Fruit fly (Drosophila melanogaster) ovary, adult (tissue): Measurements from ENCODE around the gene CG34056.
A peak's percentile ranks its signal among the peaks of the same experiment; 100 is the strongest.
"Not testable (repeated sequence)": the region's sequence is repeated elsewhere in the genome, so short reads cannot be mapped to it uniquely, and the experiment has no call there.

Source experiments
- CG17801 ChIP-seq: fragments of 200-800 bp; optimal IDR thresholded peaks from 2 replicates; lab custom pipeline; 2019; ENCODE audit warnings: missing biosample characterization, mild to moderate bottlenecking, missing genetic modification characterization, moderate library complexity; ENCODE audit not compliant: partially characterized antibody

The CG34056 gene

DNA sequence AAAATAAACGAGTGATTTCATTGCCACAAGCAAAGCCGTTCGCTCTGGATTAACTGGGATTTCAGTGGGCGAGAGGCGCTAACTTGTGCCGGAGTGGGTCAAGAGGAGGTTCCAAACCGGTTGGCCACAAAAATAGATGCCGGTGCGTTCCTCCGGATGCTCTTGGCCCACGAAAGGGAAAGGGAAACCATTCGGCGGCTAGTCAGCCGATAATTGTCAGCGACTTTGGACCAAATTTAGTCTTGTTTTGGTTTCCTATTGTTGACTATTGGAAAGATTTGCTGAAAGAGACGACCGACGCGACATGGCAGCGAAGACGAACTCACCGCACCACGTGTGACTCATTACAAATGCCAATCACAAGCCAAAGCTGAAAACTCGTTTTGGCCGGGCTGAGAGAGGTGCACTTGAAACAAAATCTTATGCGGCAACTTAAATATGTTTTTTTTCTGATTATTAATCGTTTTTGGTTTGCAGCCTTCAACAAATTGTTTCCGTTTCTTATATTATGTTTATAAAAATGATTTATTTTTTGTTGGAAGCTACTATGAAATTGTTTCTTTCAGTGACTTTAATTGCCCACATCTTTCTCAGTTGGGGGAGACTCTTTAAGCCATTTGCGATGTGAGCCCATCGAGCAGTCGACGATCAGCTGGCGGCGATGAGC lies at the start of gene CG34056:
TSS of gene CG34056 (plus strand) at position 638 of the 667 bp plus-strand sequence.
- TF ChIP-seq CG17801, result peak; percentile 65

DNA sequence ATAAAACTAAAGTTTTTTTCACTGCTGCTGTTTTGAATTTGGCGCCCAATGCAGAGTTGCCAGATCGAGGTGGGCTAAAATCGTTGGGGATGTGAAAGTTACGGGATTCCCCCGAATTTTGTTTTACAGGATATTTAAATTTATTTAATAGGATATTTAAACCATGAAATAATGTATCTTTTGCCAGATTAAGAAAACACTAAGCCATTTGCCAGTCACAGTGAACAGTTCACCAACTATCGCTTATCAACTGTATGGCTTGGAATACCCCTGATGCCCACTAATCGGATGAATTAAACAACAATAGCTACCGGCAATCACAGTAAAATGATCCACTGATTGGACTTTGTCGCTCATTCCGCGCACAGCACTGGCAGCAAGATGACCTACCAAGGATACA lies 44.7 kb upstream of the CG34056 start, which contains the start of gene Dci:
TSS of gene Dci (plus strand) at position 286 of the 400 bp plus-strand sequence.
- TF ChIP-seq CG17801, result peak; percentile 33

DNA sequence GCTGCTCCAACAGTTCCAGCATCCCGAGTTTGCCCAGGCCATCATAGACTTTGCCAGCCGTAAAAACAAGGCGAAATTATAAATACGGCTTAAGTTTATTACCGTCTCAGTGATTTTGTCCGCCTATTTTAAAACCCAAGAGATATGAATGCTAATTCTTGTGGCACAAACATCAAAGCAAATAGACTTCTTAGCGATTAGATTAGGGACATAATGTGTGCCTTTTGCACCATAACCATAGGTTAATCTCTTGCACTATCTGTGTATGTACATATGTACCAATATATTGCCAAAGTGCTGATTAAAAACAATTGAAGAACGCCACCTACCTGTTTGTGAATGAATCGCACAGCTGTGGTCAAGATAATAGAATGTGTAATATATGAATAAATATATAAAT lies 43.5 kb upstream of the CG34056 start:
- TF ChIP-seq CG17801, result no peak

DNA sequence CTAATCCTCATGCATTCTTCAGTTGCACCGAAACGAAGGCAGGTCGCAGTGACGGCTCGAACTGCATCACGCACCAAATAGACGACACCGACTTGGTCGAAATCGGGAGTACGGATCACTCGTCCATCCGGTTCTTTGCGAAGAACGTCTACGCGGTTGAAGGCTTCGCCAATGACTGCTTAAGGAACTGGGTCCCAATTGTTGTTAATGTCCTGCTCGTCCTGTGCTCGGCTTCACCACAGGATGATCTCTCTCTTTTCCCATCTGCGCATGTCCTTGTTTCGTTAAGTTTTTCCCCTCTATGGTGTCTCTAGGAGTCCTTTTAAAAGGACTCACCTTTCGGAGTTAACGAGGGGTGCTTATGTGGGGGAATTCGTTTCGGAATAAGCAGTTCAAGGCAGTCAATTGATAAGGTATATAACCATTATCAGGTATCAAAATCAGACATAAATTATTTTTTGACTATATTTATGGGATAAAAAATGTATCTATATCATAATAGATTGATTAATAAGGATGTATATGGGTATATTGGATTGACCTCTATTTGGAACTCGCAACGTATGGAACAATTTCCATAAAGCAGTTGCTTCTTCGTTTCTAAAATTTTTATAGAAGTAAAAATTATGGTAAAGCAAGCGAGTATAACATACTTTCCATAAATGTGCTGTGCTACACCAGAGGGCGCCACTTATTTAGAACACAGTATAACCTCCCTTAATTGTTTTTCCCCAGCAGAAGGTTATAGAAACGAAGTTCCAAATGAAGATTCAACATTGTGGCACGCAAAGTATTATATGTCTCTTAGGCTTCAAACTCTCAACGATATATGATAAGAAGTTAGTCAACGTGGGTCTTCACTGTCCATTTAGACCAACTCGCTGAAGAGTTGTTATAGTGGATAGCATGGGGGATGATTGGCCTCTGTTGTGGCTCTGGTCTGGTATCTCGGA lies 38.4 kb upstream of the CG34056 start, which contains the start of gene dpr20:
TSS of gene dpr20 (minus strand) at position 186 of the 953 bp plus-strand sequence.
- TF ChIP-seq CG17801, result no peak

DNA sequence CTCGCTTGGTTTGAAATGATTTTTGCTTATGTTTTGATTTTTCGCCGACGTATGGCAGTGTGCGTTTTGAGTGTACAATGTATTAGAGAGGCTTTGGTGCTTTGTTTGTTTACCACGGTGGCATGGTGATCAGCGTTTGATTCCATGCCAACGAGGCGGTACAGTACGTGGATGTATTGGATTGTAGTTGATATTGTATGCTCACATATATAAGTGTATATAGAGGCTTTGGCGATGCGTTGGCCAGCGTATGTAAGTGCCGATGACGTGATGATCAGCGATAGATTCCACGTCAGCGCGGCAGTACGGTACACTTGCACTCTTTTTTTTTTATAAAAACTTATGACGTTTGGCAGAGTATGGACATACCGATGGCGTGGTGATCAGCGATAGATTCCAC lies 30.7 kb upstream of the CG34056 start, which contains the start of gene CG12502:
TSS of gene CG12502 (plus strand) at position 301 of the 400 bp plus-strand sequence.
- TF ChIP-seq CG17801, result not testable (repeated sequence)

DNA sequence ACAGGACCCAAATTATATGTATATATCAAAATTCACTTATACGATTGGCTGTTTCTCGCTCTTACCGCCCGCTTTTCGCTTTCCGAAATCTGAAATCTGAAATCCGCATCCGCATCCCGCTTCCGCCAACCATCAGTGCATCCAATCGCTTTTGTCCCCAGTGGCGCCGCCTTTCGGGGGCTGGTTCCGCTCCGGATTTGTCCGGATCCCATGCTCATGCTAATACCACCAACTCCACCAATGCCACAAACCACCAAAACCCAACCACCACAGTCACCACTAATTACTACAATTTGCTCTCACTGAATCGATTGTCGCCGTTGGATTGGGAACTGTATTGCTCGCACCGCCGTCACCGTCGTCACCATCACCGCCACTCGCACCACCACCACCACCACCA lies 27.0 kb upstream of the CG34056 start:
- no peak for TF ChIP-seq CG17801

DNA sequence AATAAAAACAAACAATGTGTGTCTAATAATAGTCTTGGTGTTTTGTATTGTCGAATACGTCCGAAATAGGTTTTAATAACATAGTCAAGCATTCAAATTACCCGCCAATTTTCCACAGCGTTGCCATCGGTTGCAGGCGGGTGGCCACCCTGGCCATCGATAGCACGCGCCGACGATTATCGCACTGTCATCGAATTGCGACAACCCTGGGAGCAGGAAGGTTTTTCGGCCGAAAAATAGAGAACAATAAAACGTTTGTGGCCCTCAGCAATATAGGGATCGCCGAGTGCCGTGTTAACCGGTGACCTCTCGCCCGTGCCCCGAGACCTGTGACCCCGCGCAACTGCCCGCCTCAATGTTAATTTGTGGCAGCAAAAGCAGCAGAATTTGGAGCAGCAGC lies 24.0 kb upstream of the CG34056 start, which contains the start of gene Usp10:
TSS of gene Usp10 (plus strand) at position 187 of the 400 bp plus-strand sequence.
- TF ChIP-seq CG17801, result no peak

DNA sequence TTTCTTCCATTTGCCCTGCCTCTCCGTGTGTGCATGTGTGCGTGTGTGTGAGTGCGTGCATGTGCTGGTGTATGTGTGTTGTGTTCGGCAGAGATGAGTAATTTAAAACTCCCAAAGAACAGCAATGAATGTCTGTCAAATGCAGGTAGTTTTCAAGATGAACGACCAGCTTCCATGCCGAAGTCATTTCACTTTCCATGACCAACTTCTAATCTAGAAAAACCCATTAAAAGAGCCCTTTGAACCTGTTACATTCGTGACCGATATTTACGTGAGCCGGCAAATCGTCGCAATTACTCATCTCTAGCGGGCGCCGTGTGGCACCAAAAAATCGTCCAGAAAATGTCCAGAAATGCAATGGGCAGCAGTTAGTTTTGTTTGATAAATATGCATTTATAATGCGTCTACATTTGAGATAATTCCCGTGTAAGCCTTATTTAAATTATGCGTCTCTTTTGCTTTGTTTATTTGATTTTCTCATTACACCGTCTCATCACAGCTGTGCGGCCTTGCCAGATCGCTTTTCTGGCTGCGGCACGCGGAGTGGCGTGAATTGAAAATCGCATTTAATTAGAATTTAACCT lies 23.3 kb upstream of the CG34056 start:
- TF ChIP-seq CG17801, result no peak

DNA sequence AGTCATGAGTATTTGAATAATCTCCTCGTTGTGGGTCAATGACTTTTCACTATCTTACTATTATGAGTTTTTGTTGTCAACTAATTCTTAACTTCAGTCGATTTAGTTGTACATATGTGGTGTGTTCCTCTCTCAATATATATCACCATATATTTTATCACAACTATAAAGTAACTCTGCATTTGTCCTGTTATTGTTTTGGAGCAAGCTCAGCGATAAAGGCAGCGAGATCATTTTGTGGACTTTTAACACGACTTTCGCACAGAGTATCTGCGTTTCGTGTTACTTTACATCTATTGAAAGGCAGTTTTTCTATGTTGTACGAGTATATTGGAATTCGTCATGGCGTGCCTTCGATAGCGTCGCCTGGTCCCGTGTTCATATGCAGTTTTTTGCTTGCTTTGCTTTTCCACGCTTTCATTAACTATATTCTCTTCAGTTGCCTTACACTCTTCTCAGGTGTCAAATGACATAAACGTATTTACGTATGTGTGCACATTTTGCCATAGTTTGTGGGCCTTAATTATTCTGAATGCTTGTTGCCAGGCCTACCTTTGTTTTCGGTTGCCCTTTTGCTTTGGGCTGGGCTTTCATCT lies 20.2 kb upstream of the CG34056 start:
- TF ChIP-seq CG17801, result no peak

DNA sequence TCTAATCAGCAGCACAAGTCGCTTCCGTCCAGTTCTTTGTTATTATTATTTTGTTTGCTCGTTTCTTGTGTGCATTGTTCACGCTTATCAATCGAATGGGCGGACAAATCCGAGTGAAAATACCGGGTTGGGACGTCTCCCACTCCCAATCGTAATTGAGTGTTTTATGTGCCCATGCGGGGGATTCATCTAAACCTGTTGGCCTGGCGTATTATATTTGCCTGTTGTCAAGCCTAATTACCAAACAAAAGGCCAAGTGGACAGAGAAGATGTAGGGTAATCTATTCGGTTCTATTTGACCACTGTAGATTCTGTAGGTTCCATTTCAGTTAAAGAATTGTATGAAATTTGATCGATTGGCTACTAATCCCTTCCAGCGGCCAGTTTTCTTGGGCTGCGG lies 19.7 kb upstream of the CG34056 start:
- no peak for TF ChIP-seq CG17801

DNA sequence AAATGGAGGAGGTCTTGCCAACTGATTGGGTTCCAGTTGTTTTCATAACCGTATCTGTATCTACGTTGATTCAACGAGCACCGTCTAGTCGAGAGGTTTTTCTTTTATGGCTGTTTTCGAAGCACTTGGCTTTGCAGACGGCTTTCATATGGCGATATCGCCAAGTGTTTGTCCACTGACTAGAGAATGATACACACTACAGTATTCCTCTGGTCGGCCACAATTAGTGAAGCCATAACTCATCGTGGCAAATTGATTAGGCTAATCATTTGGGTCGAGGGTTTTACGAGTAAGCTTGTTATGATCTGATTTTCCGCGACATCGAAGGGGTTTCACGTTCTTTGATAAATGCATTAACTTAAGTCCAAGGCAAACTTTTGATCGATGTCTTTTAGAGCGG lies 19.1 kb upstream of the CG34056 start:
- TF ChIP-seq CG17801, result no peak

DNA sequence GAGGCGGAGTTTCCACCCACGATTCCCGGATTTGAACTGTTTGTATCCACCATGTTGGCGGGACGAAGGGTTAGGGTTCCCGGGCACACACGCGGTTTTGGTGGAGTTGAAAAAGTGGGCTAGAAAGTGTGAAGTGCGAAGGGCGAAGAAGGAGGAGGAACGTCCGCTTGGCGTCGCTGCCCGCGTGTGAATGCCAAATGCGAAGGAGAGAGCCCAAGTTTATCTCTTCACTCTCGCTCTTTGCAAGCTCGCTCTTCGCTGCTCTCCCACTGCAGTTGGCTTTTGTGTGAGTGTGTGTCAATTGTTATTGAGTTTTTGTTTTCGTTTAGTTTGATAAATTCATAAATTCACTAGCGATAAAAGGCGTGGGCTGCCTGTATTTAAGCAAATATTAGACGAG lies 14.9 kb upstream of the CG34056 start:
- TF ChIP-seq CG17801, result peak; percentile 69

DNA sequence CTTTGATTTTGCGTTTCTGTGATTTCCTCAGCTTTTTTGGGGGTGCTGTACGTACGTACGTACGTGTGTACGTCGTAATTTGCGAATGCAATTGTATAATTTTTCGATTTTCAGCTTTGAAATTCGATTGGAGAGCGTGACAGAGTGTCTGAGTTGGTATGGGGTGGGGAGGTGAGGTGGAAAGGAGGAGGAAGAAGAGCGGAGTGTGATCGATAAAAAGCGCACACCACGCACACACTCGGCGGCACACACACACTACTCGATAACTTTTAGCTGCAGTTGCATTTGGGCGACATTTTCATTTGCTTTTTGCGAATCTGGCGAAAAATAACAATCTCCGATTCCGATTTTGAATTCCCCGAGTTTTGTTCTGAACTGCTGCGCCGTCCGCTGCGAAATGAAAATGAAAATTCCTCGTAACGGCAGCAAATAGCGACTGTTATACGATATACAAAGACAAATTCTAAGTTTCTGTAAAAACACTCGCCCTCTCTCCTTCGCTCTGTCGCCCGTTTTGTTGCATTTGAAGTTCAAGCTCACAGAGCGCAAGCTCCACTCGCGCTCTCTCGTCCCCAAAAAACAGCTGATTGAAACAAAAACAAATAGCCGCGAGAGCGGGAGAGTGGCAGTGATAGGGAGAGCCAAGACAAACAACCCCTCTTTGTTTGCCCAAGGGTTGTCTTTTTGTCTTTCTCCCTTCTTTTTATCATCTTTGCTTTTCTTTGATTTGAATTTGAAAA lies 14.1 kb upstream of the CG34056 start, which contains the start of gene CG13907:
TSS of gene CG13907 (minus strand) at position 518 of the 740 bp plus-strand sequence.
- TF ChIP-seq CG17801, result no peak

DNA sequence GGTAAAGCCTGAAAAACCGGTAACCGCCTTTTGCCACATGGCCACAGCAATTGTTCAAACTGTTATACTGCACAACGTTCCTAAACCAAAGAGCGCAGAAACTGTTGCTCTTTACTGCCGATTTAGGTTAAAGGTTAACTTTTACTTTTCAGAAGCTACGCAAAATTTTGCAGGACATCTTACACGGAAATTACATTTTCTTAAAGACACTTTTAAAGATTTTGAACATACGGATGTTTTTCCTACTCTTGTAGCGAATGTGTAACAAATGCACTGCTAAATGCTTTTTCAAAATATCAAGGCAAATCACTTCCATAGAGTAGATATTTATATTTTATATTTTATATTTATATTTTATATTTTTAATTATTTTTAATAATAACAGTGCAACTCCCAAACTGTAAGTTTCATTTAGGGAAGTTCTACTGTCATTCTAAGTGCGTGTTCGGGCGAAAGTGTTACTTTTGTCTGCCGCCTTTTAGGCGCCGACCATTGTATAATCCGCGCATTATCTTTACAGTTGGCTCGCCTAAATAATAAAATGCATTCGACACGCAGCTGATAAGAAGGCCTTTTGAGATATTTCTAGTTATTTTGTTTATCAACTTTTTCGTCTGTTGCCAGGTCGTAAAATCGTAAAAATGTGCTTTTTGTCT lies 13.4 kb upstream of the CG34056 start:
- no peak for TF ChIP-seq CG17801

DNA sequence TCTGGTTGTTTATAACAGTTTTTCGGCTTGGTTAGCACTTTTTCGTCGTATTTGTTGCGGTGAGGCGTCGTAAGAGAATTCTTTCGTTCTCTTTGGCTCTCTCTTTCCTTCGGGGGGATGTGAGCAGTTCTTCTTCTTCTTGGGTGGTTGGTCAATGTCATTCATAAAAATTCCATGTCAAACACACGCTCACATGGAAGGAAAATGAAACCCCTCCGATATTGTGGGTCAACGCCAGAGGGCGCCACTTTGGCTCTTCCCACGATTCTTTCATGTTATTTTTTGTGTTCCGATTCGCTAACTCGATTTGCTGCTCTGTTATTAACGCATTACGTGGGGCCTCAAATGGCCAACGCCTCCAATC lies 12.9 kb upstream of the CG34056 start:
- no peak for TF ChIP-seq CG17801
